Worm (Caenorhabditis elegans): ENCODE measurements around the gene dyn-1.
A peak's percentile ranks its signal among the peaks of the same experiment; 100 is the strongest.

Gene dyn-1

DNA sequence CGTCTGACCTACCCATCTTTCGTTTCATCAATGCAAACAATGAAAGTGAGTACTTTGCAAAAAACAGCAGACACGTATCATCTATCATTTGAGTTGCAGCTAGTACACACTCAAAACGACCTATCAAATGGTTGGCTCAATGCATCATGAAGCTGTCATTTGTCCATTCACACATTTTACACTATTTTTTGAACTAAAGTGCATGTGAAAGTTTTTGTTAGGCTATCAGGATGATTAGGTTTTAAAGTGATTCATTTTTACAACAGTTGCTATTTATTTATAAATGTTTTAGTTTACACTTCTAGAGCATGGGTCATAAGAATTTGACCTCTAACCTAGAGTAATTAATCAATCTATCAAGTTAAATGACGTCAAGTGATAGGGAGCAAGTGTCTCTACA lies 31.2 kb downstream of the dyn-1 start:
- TF ChIP-seq fkh-10 (GFP tag; optimal IDR thresholded peaks at IDR 0.05) = no peak
- no peak for TF ChIP-seq snpc-4 (tag; optimal IDR thresholded peaks at IDR 0.05)

- TF ChIP-seq elt-3 (tag; optimal IDR thresholded peaks at IDR 0.05) (no peak), tbx-2 (tag; optimal IDR thresholded peaks at IDR 0.05) (no peak), ceh-28 (tag; optimal IDR thresholded peaks at IDR 0.05) (no peak), ama-1 (optimal IDR thresholded peaks at IDR 0.05) (no peak), nhr-67 (tag; optimal IDR thresholded peaks at IDR 0.05) (no peak), nhr-76 (tag; optimal IDR thresholded peaks at IDR 0.05) (no peak), elt-1 (tag; optimal IDR thresholded peaks at IDR 0.05) (no peak), lsy-12 (tag; optimal IDR thresholded peaks at IDR 0.05) (no peak), ceh-82 (tag; optimal IDR thresholded peaks at IDR 0.05) (no peak), nhr-11 (tag; optimal IDR thresholded peaks at IDR 0.05) (no peak), eor-1 (tag; optimal IDR thresholded peaks at IDR 0.05) (no peak), mml-1 (tag; optimal IDR thresholded peaks at IDR 0.05) (no peak), nhr-23 (tag; optimal IDR thresholded peaks at IDR 0.05) (no peak), lin-39 (tag; optimal IDR thresholded peaks at IDR 0.05) (peak; percentile 80), nfya-1 (tag; optimal IDR thresholded peaks at IDR 0.05; ENCODE audit: insufficient read depth) (peak; percentile 64), unc-39 (tag; optimal IDR thresholded peaks at IDR 0.05) (no peak), ceh-9 (tag; optimal IDR thresholded peaks at IDR 0.05) (no peak), jun-1 (tag; optimal IDR thresholded peaks at IDR 0.05) (no peak), pha-4 (tag; optimal IDR thresholded peaks at IDR 0.05) (no peak), nhr-28 (tag; optimal IDR thresholded peaks at IDR 0.05) (no peak), fkh-2 (tag; optimal IDR thresholded peaks at IDR 0.05) (no peak), egl-5 (tag; optimal IDR thresholded peaks at IDR 0.05) (no peak), daf-12 (tag; optimal IDR thresholded peaks at IDR 0.05) (no peak), snpc-4 (tag; optimal IDR thresholded peaks at IDR 0.05) (no peak), mdl-1 (tag; optimal IDR thresholded peaks at IDR 0.05) (peak; percentile 11), R02D3.7 (tag; optimal IDR thresholded peaks at IDR 0.05) (no peak), sea-2 (GFP tag; optimal IDR thresholded peaks at IDR 0.05) (no peak), nhr-237 (tag; optimal IDR thresholded peaks at IDR 0.05) (no peak), nhr-77 (tag; optimal IDR thresholded peaks at IDR 0.05) (no peak), lin-15B (tag; optimal IDR thresholded peaks at IDR 0.05) (peak; percentile 23), ztf-11 (tag; optimal IDR thresholded peaks at IDR 0.05) (no peak), nhr-12 (tag; optimal IDR thresholded peaks at IDR 0.05) (no peak), ceh-16 (tag; optimal IDR thresholded peaks at IDR 0.05) (no peak), fos-1 (tag; optimal IDR thresholded peaks at IDR 0.05) (no peak), nhr-25 (tag; optimal IDR thresholded peaks at IDR 0.05) (no peak), fkh-10 (GFP tag; optimal IDR thresholded peaks at IDR 0.05) (peak; percentile 20), pqm-1 (tag; optimal IDR thresholded peaks at IDR 0.05) (no peak), ztf-4 (tag; optimal IDR thresholded peaks at IDR 0.05) (no peak), unc-62 (GFP tag; optimal IDR thresholded peaks at IDR 0.05) (no peak), zag-1 (tag; optimal IDR thresholded peaks at IDR 0.05) (no peak), aly-2 (tag; optimal IDR thresholded peaks at IDR 0.05) (no peak), elt-2 (tag; optimal IDR thresholded peaks at IDR 0.05) (no peak), nhr-43 (tag; optimal IDR thresholded peaks at IDR 0.05; ENCODE audit: poor library complexity, severe bottlenecking) (no peak), hmg-11 (tag; optimal IDR thresholded peaks at IDR 0.05) (peak; percentile 80), skn-1 (tag; optimal IDR thresholded peaks at IDR 0.05) (peak; percentile 32), ZK546.5 (tag; optimal IDR thresholded peaks at IDR 0.05) (no peak), egl-27 (tag; optimal IDR thresholded peaks at IDR 0.05) (no peak)
Measured at ce11 chrX:15600512-15601117, 31.9 kb downstream of the dyn-1 start, which contains the start of gene ent-2. ent-2 (plus strand) TSS chrX:15601067.

All from whole organism, L3 larva.